Fruit fly (Drosophila melanogaster) whole organism, pupa: ENCODE results near the gene kri.

ENCODE experiments used
- CG10348 ChIP-seq: fragments of 200-800 bp; sonication (Bioruptor generic); IDR thresholded peaks from 2 replicates; pipeline ENCODE4 v1.3.6; 2022; ENCODE audit warnings: missing biosample characterization, missing genetic modification characterization
- CG12605 ChIP-seq: fragments of 200-800 bp; sonication (Bioruptor generic); IDR thresholded peaks from 2 replicates; pipeline ENCODE4 v1.3.6; 2022; ENCODE audit warnings: missing biosample characterization, missing genetic modification characterization
- CG13204 ChIP-seq: fragments of 200-800 bp; sonication (Bioruptor generic); optimal IDR thresholded peaks from 2 replicates; lab custom pipeline; 2018; ENCODE audit warnings: missing biosample characterization, mild to moderate bottlenecking, missing genetic modification characterization, moderate library complexity
- CG14655 ChIP-seq: fragments of 200-800 bp; sonication (Bioruptor generic); optimal IDR thresholded peaks from 3 replicates; lab custom pipeline; 2017; ENCODE audit warnings: mild to moderate bottlenecking, missing biosample characterization, missing genetic modification reagents, missing genetic modification characterization
- CG15710 ChIP-seq: fragments of 200-800 bp; sonication (Bioruptor generic); optimal IDR thresholded peaks from 2 replicates; lab custom pipeline; 2018; ENCODE audit warnings: missing biosample characterization, mild to moderate bottlenecking, missing genetic modification characterization, moderate library complexity
- CG17806 ChIP-seq: fragments of 200-800 bp; sonication (Bioruptor generic); optimal IDR thresholded peaks from 2 replicates; lab custom pipeline; 2018; ENCODE audit warnings: missing biosample characterization, mild to moderate bottlenecking, missing genetic modification characterization, moderate library complexity
- CG32121 ChIP-seq: fragments of 200-800 bp; sonication (Bioruptor generic); IDR thresholded peaks from 2 replicates; pipeline ENCODE4 v1.3.6; 2022; ENCODE audit warnings: missing biosample characterization, missing genetic modification characterization
- CG34367 ChIP-seq: fragments of 200-800 bp; sonication (Bioruptor generic); optimal IDR thresholded peaks from 2 replicates; lab custom pipeline; 2018; ENCODE audit warnings: missing biosample characterization, mild to moderate bottlenecking, missing genetic modification characterization
- CG4496 ChIP-seq: fragments of 200-800 bp; sonication (Bioruptor generic); IDR thresholded peaks from 3 replicates; pipeline ENCODE4 v1.3.6; 2022; ENCODE audit warnings: missing biosample characterization, missing genetic modification characterization
- CG8159 ChIP-seq: fragments of 200-800 bp; sonication (Bioruptor generic); optimal IDR thresholded peaks from 3 replicates; lab custom pipeline; 2018; ENCODE audit warnings: missing biosample characterization, mild to moderate bottlenecking, missing genetic modification characterization, moderate library complexity
- CG8301 ChIP-seq: fragments of 200-800 bp; sonication (Bioruptor generic); optimal IDR thresholded peaks from 2 replicates; lab custom pipeline; 2018; ENCODE audit warnings: missing biosample characterization, mild to moderate bottlenecking, missing genetic modification characterization
- CG9948 ChIP-seq: fragments of 200-800 bp; sonication (Bioruptor generic); optimal IDR thresholded peaks from 2 replicates; lab custom pipeline; 2018; ENCODE audit warnings: missing biosample characterization, mild to moderate bottlenecking, missing genetic modification characterization, moderate library complexity
- D1 ChIP-seq: fragments of 200-800 bp; sonication (Bioruptor generic); optimal IDR thresholded peaks from 2 replicates; lab custom pipeline; 2018; ENCODE audit warnings: missing biosample characterization, mild to moderate bottlenecking, missing genetic modification characterization, moderate library complexity
- EcR ChIP-seq: fragments of 200-800 bp; sonication (Bioruptor generic); optimal IDR thresholded peaks from 3 replicates; lab custom pipeline; 2019; ENCODE audit warnings: missing biosample characterization, missing genetic modification characterization, mild to moderate bottlenecking, moderate library complexity, missing genetic modification reagents
- Ets98B ChIP-seq: fragments of 200-800 bp; sonication (Bioruptor generic); IDR thresholded peaks from 2 replicates; pipeline ENCODE4 v1.3.6; 2022; ENCODE audit warnings: missing biosample characterization, missing genetic modification characterization
- Pif1A ChIP-seq: fragments of 200-800 bp; sonication (Bioruptor generic); optimal IDR thresholded peaks from 3 replicates; lab custom pipeline; 2016; ENCODE audit warnings: missing biosample characterization, missing genetic modification characterization
- Pif1B ChIP-seq: fragments of 200-800 bp; sonication (Bioruptor generic); optimal IDR thresholded peaks from 3 replicates; lab custom pipeline; 2016; ENCODE audit warnings: missing biosample characterization, missing genetic modification characterization
- Snoo ChIP-seq: fragments of 200-800 bp; sonication (Bioruptor generic); optimal IDR thresholded peaks from 3 replicates; lab custom pipeline; 2017; ENCODE audit warnings: missing biosample characterization, mild to moderate bottlenecking, missing genetic modification characterization, inconsistent platforms
- fd96Ca ChIP-seq: fragments of 200-800 bp; sonication (Bioruptor generic); IDR thresholded peaks from 3 replicates; pipeline ENCODE4 v1.3.6; 2022; ENCODE audit warnings: missing biosample characterization, missing genetic modification characterization
- gl ChIP-seq: fragments of 200-800 bp; sonication (Bioruptor generic); optimal IDR thresholded peaks from 2 replicates; lab custom pipeline; 2018; ENCODE audit warnings: missing biosample characterization, mild to moderate bottlenecking, missing genetic modification characterization
- rn ChIP-seq: fragments of 200-800 bp; sonication (Bioruptor generic); IDR thresholded peaks from 2 replicates; pipeline ENCODE4 v1.3.6; 2022; ENCODE audit warnings: missing biosample characterization, missing genetic modification characterization

Gene kri

DNA sequence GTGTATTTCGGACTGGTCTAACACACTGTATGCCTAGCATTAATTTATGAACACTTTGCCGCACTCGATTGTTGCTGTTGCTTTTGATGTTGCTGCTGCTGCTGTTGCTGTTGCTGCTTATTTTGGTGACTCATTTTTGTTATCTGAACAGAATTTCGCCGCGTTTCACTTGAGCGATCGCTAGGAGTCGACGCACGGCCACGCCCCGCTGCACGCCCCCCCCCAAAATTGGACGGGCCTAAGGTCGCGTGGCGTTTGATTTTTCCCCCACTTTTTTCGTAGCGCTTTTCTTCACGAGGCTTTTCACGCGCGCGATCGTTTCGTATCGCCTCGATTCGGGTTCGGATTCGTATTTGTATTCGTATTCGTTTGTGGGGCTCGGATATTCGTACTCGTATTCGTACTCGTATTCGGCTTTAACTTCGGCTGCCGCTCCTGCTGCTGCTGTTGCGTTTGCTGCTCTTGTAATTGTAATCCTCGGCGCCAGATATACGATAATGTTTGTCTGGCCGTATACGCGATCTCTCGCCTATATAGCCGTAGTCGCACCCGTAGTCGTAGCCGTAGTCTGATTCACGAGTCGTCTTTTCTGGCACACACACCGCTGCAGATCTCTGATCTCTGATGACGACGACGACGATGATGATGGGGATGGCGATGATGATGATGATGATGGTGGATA is 33.3 kb downstream of the kri start:
- TF ChIP-seq CG4496 (GFP tag; lab: Robert Waterston, UW) (0 out of 3 replicates have a peak, but pooled peaks have one; percentile 30), CG8301 (tag; lab: Kevin White, UChicago) (no peak), CG12605 (GFP tag; lab: Robert Waterston, UW) (no peak), CG8159 (tag; lab: Kevin White, UChicago) (no peak), CG32121 (GFP tag; lab: Robert Waterston, UW) (peak; percentile 38; the same call in 1 of the 2 replicates), rn (GFP tag; lab: Robert Waterston, UW) (0 out of 2 replicates have a peak, but pooled peaks have one; percentile 5)

- TF ChIP-seq CG8301 (tag; lab: Kevin White, UChicago) (no peak), rn (GFP tag; lab: Robert Waterston, UW) (no peak), fd96Ca (GFP tag; lab: Robert Waterston, UW) (0 out of 3 replicates have a peak, but pooled peaks have one; percentile 50), gl (tag; lab: Kevin White, UChicago) (no peak), CG32121 (GFP tag; lab: Robert Waterston, UW) (peak; percentile 49; the same call in 1 of the 2 replicates), CG8159 (tag; lab: Kevin White, UChicago) (no peak), Snoo (tag; lab: Kevin White, UChicago) (no peak), CG12605 (GFP tag; lab: Robert Waterston, UW) (peak; percentile 35; the same call in 1 of the 2 replicates), CG4496 (GFP tag; lab: Robert Waterston, UW) (no peak), D1 (no peak), CG13204 (peak; percentile 44), Ets98B (GFP tag; lab: Robert Waterston, UW) (peak; percentile 59), EcR (no peak), CG10348 (GFP tag; lab: Robert Waterston, UW) (no peak), CG14655 (GFP tag; lab: Kevin White, UChicago) (no peak), CG34367 (tag; lab: Kevin White, UChicago) (no peak), CG9948 (tag; lab: Kevin White, UChicago) (no peak), CG15710 (no peak), CG17806 (tag; lab: Kevin White, UChicago) (no peak), Pif1A (GFP tag; lab: Kevin White, UChicago) (no peak), Pif1B (no peak)
These were observed 34.7 kb downstream of the kri start, which contains the start of gene vn for dm6 chr3L:5845466-5845865. Gene vn (minus strand): TSS chr3L:5845664.

DNA sequence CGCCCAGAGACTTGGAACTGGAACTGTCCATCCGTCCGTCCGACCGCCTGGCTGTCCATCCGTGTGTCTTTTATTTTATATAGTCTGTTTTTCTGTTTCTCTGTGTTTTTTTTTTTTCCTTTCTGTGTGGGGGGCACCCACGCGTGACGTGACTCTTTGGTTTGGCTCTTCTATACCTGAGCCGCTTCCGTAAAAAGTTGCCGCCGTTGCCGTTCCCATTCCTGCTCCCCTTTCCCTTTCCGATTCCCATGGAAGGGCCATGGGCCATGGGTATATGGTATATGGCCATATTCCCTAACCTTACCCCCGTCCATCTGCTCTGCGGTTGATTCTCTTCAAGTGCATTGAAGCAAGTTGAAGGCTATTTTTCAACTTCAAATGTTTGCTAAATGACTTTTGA is 38.2 kb downstream of the kri start:
- TF ChIP-seq CG10348 (GFP tag; lab: Robert Waterston, UW) (no peak), CG34367 (tag; lab: Kevin White, UChicago) (no peak), CG13204 (peak; percentile 31)

DNA sequence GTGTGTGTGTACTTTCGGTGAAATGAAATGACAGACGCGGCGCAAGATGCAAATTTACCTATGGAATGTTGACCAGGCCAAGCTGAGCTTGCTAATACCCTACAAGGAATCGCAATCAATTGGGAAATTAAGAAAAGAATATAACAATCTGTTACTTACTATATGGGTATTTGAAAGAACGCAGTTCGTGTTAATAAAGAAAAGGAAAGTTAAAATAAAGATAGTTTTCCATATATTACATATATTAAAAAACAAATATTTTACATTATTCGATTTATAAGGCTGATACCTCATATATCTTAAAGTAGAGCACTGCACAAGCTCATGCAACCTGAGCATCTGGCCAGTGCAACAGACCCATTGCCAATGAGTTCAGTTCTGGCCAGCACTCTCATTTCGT is 40.9 kb downstream of the kri start:
- TF ChIP-seq CG17806 (tag; lab: Kevin White, UChicago), result peak; percentile 43
- TF ChIP-seq Pif1A (GFP tag; lab: Kevin White, UChicago), result peak; percentile 6
- TF ChIP-seq CG4496 (GFP tag; lab: Robert Waterston, UW), result no peak
- TF ChIP-seq CG13204, result no peak
- TF ChIP-seq CG34367 (tag; lab: Kevin White, UChicago), result peak; percentile 23
- TF ChIP-seq CG9948 (tag; lab: Kevin White, UChicago), result peak; percentile 51
- TF ChIP-seq rn (GFP tag; lab: Robert Waterston, UW), result no peak
- no peak for TF ChIP-seq CG12605 (GFP tag; lab: Robert Waterston, UW)
- TF ChIP-seq gl (tag; lab: Kevin White, UChicago), result no peak
- no peak for TF ChIP-seq CG10348 (GFP tag; lab: Robert Waterston, UW)
- peak; percentile 69 for TF ChIP-seq CG15710
- TF ChIP-seq CG8301 (tag; lab: Kevin White, UChicago), result no peak
- TF ChIP-seq Snoo (tag; lab: Kevin White, UChicago), result peak; percentile 48
- no peak for TF ChIP-seq EcR
- peak; percentile 10 for TF ChIP-seq CG14655 (GFP tag; lab: Kevin White, UChicago)
- peak; percentile 70 for TF ChIP-seq CG8159 (tag; lab: Kevin White, UChicago)
- no peak for TF ChIP-seq D1

- TF ChIP-seq CG15710, result no peak
- no peak for TF ChIP-seq D1
- peak; percentile 63 for TF ChIP-seq CG14655 (GFP tag; lab: Kevin White, UChicago)
- no peak for TF ChIP-seq Ets98B (GFP tag; lab: Robert Waterston, UW)
- TF ChIP-seq CG8159 (tag; lab: Kevin White, UChicago), result no peak
- peak; percentile 46 for TF ChIP-seq CG8301 (tag; lab: Kevin White, UChicago)
- TF ChIP-seq gl (tag; lab: Kevin White, UChicago), result no peak
These were observed 44.3 kb downstream of the kri start for dm6 chr3L:5855098-5855497.

DNA sequence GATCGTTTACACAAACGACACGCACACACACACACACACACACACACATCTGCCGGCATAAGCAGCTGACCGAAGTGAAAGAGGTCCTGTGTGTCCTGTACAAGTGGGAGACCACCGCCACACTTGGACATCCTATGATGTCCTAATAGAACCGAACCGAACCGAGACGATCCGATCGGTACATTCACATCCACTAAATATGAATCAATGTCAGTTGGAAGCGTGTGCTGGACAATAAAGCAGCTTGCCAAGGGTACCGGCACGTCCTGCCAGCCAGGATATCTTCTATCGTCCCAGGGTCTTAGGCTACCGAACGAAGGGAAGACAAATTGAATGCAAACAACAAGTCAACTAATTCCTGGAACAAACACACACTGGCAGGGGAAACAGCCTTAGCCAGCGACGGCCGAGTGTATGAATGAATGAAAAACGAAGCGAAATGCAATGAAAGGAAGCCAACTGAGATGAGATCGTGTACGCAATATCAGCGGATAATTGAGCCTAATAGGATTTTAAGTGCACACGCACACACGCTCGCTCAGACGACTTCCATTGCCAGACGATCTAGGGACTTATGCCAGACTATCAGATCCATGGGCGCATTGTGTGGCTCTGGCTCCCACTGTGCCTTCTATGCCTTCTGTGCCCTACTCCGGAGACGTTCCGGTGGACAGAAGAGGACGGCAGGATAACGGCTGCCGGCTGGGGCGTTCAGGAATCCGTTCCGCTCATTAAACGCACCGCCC is 45.5 kb downstream of the kri start:
- TF ChIP-seq CG34367 (tag; lab: Kevin White, UChicago) (no peak), CG8301 (tag; lab: Kevin White, UChicago) (no peak), CG17806 (tag; lab: Kevin White, UChicago) (no peak), D1 (no peak), CG12605 (GFP tag; lab: Robert Waterston, UW) (no peak), CG10348 (GFP tag; lab: Robert Waterston, UW) (no peak), gl (tag; lab: Kevin White, UChicago) (no peak), CG8159 (tag; lab: Kevin White, UChicago) (no peak), CG32121 (GFP tag; lab: Robert Waterston, UW) (no peak), fd96Ca (GFP tag; lab: Robert Waterston, UW) (no peak), Snoo (tag; lab: Kevin White, UChicago) (no peak), CG4496 (GFP tag; lab: Robert Waterston, UW) (no peak), CG9948 (tag; lab: Kevin White, UChicago) (no peak), Pif1A (GFP tag; lab: Kevin White, UChicago) (no peak), CG13204 (no peak), CG14655 (GFP tag; lab: Kevin White, UChicago) (no peak), Pif1B (no peak), CG15710 (no peak), EcR (no peak)
- TF ChIP-seq, all 21 proteins: peak for 0
